Fruit fly (Drosophila melanogaster) whole organism, adult: ENCODE measurements around the gene HP1b.

Source experiments
- CG12768 ChIP-seq: fragments of 200-800 bp; sonication (Bioruptor generic); optimal IDR thresholded peaks from 2 replicates; lab custom pipeline; 2017; ENCODE audit warnings: missing biosample characterization, missing genetic modification characterization, mild to moderate bottlenecking, moderate library complexity, missing genetic modification reagents
- bab1 ChIP-seq: fragments of 200-800 bp; sonication (Bioruptor generic); optimal IDR thresholded peaks from 3 replicates; lab custom pipeline; 2019; ENCODE audit warnings: missing biosample characterization, mild to moderate bottlenecking, missing genetic modification characterization, moderate library complexity

dm6 chrX:9129436-9129835 lies 48.6 kb downstream of the HP1b start:
- no peak for TF ChIP-seq bab1 (GFP tag; lab: Kevin White, UChicago)
- TF ChIP-seq CG12768 (GFP tag; lab: Kevin White, UChicago), result no peak
